Fruit fly (Drosophila melanogaster) whole organism, embryonic: ENCODE measurements around the gene barc.
A peak's percentile ranks its signal among the peaks of the same experiment; 100 is the strongest.

Experiments used
- CG10462 ChIP-seq: fragments of 200-800 bp; sonication (Bioruptor generic); optimal IDR thresholded peaks from 2 replicates; lab custom pipeline; 2016; ENCODE audit warnings: missing biosample characterization, missing genetic modification characterization
- CG10959 ChIP-seq: fragments of 200-800 bp; sonication (Bioruptor generic); IDR thresholded peaks from 2 replicates; pipeline ENCODE4 v1.3.6; 2022; ENCODE audit warnings: missing biosample characterization, missing genetic modification characterization
- CG12391 ChIP-seq: fragments of 200-800 bp; sonication (Bioruptor generic); optimal IDR thresholded peaks from 3 replicates; lab custom pipeline; 2018; ENCODE audit warnings: missing biosample characterization, mild to moderate bottlenecking, missing genetic modification characterization, moderate library complexity
- CG14860 ChIP-seq: fragments of 200-800 bp; sonication (Bioruptor generic); IDR thresholded peaks from 3 replicates; pipeline ENCODE4 v1.3.6; 2022; ENCODE audit warnings: missing biosample characterization, missing genetic modification characterization; ENCODE audit not compliant: partially characterized antibody
- CG15479 ChIP-seq: fragments of 200-800 bp; sonication (Bioruptor generic); optimal IDR thresholded peaks from 3 replicates; lab custom pipeline; 2019; ENCODE audit warnings: missing biosample characterization, mild to moderate bottlenecking, missing genetic modification characterization, moderate library complexity
- CG17359 ChIP-seq: fragments of 200-800 bp; sonication (Bioruptor generic); optimal IDR thresholded peaks from 3 replicates; lab custom pipeline; 2018; ENCODE audit warnings: missing biosample characterization, mild to moderate bottlenecking, missing genetic modification characterization, moderate library complexity
- CG17361 ChIP-seq: fragments of 200-800 bp; sonication (Bioruptor generic); IDR thresholded peaks from 3 replicates; pipeline ENCODE4 v1.3.6; 2022; ENCODE audit warnings: missing biosample characterization, missing genetic modification characterization
- CG2199 ChIP-seq: fragments of 200-800 bp; sonication (Bioruptor generic); IDR thresholded peaks from 3 replicates; pipeline ENCODE4 v1.3.6; 2022; ENCODE audit warnings: missing biosample characterization, missing genetic modification characterization
- CG2875 ChIP-seq: fragments of 200-800 bp; sonication (Bioruptor generic); optimal IDR thresholded peaks from 2 replicates; lab custom pipeline; 2017; ENCODE audit warnings: missing biosample characterization, mild to moderate bottlenecking, missing genetic modification characterization, missing genetic modification reagents
- CG4328 ChIP-seq: fragments of 200-800 bp; sonication (Bioruptor generic); optimal IDR thresholded peaks from 3 replicates; lab custom pipeline; 2017; ENCODE audit warnings: missing biosample characterization, missing genetic modification reagents, missing genetic modification characterization
- CG4360 ChIP-seq: fragments of 200-800 bp; sonication (Bioruptor generic); IDR thresholded peaks from 2 replicates; pipeline ENCODE4 v1.3.6; 2022; ENCODE audit warnings: missing biosample characterization, missing genetic modification characterization
- CG9437 ChIP-seq: fragments of 200-800 bp; sonication (Bioruptor generic); optimal IDR thresholded peaks from 2 replicates; lab custom pipeline; 2018; ENCODE audit warnings: missing biosample characterization, mild to moderate bottlenecking, missing genetic modification characterization
- CG9817 ChIP-seq: fragments of 200-800 bp; sonication (Bioruptor generic); optimal IDR thresholded peaks from 2 replicates; lab custom pipeline; 2018; ENCODE audit warnings: missing biosample characterization, mild to moderate bottlenecking, missing genetic modification characterization, moderate library complexity
- D ChIP-seq, 2 experiments: fragments of 200-800 bp in 1 of 2; fragments of >200 bp in 1 of 2; sonication (Bioruptor generic) in 1 of 2; optimal IDR thresholded peaks; 2 replicates in 1 of 2; 3 replicates in 1 of 2; lab custom pipeline; 2017; ENCODE audit warnings: mild to moderate bottlenecking in 1 of 2, missing biosample characterization in 1 of 2, missing genetic modification characterization in 1 of 2, missing genetic modification reagents in 1 of 2
- D19A ChIP-seq: fragments of 200-800 bp; optimal IDR thresholded peaks from 3 replicates; lab custom pipeline; 2019; ENCODE audit warnings: missing biosample characterization, mild to moderate bottlenecking, missing genetic modification characterization, moderate library complexity
- Dip2 ChIP-seq: fragments of 200-800 bp; sonication (Bioruptor generic); IDR thresholded peaks from 2 replicates; pipeline ENCODE4 v1.3.6; 2022; ENCODE audit warnings: missing biosample characterization, missing genetic modification characterization
- Dll ChIP-seq: fragments of 200-800 bp; sonication (Bioruptor generic); IDR thresholded peaks from 4 replicates; pipeline ENCODE4 v1.3.6; 2022; ENCODE audit warnings: missing biosample characterization, missing genetic modification characterization; ENCODE audit not compliant: partially characterized antibody
- HmgD ChIP-seq: fragments of 200-800 bp; sonication (Bioruptor generic); optimal IDR thresholded peaks from 3 replicates; lab custom pipeline; 2016; ENCODE audit warnings: missing biosample characterization, missing genetic modification characterization
- Hr51 ChIP-seq, 2 experiments: fragments of 200-800 bp; sonication (Bioruptor generic); optimal IDR thresholded peaks; 2 replicates in 1 of 2; 3 replicates in 1 of 2; lab custom pipeline; 2016 to 2018; ENCODE audit warnings: missing biosample characterization in 2 of 2, missing genetic modification characterization in 2 of 2, mild to moderate bottlenecking in 1 of 2, moderate library complexity in 1 of 2
- NfI ChIP-seq: fragments of 200-800 bp; sonication (Bioruptor generic); optimal IDR thresholded peaks from 3 replicates; lab custom pipeline; 2018; ENCODE audit warnings: missing biosample characterization, mild to moderate bottlenecking, missing genetic modification characterization, moderate library complexity
- Oaz ChIP-seq: fragments of 200-800 bp; sonication (Bioruptor generic); IDR thresholded peaks from 2 replicates; pipeline ENCODE4 v1.3.6; 2022; ENCODE audit warnings: missing biosample characterization, missing genetic modification characterization
- Pdp1 ChIP-seq, 2 experiments: fragments of 200-800 bp; sonication (Bioruptor generic); optimal IDR thresholded peaks; 3 replicates each; lab custom pipeline; 2016; ENCODE audit warnings: missing biosample characterization in 2 of 2, missing genetic modification characterization in 2 of 2, mild to moderate bottlenecking in 1 of 2, moderate library complexity in 1 of 2
- Ptx1 ChIP-seq: fragments of 200-800 bp; sonication (Bioruptor generic); IDR thresholded peaks from 2 replicates; pipeline ENCODE4 v1.3.6; 2022; ENCODE audit warnings: missing biosample characterization, missing genetic modification characterization
- Rx ChIP-seq: fragments of 200-800 bp; sonication (Bioruptor generic); IDR thresholded peaks from 2 replicates; pipeline ENCODE4 v1.3.6; 2022; ENCODE audit warnings: missing biosample characterization, missing genetic modification characterization
- Sox100B ChIP-seq: fragments of 200-800 bp; sonication (Bioruptor generic); optimal IDR thresholded peaks from 3 replicates; lab custom pipeline; 2018; ENCODE audit warnings: missing biosample characterization, mild to moderate bottlenecking, missing genetic modification characterization
- TFAM ChIP-seq: fragments of 200-800 bp; sonication (Bioruptor generic); optimal IDR thresholded peaks from 2 replicates; lab custom pipeline; 2017; ENCODE audit warnings: missing biosample characterization, missing genetic modification characterization, inconsistent platforms
- bigmax ChIP-seq: fragments of 200-800 bp; sonication (Bioruptor generic); optimal IDR thresholded peaks from 2 replicates; lab custom pipeline; 2018; ENCODE audit warnings: missing biosample characterization, mild to moderate bottlenecking, missing genetic modification characterization
- cg ChIP-seq: fragments of 200-800 bp; sonication (Bioruptor generic); optimal IDR thresholded peaks from 3 replicates; lab custom pipeline; 2019; ENCODE audit warnings: missing biosample characterization, mild to moderate bottlenecking, missing genetic modification characterization, moderate library complexity
- dmrt11E ChIP-seq: fragments of 200-800 bp; sonication (Bioruptor generic); optimal IDR thresholded peaks from 3 replicates; lab custom pipeline; 2018; ENCODE audit warnings: missing biosample characterization, mild to moderate bottlenecking, missing genetic modification characterization, moderate library complexity
- esg ChIP-seq: fragments of 200-800 bp; sonication (Bioruptor generic); conservative IDR thresholded peaks from 2 replicates; pipeline ENCODE4 v1.3.6; 2022; ENCODE audit warnings: missing biosample characterization, missing genetic modification characterization
- fd102C ChIP-seq: fragments of 200-800 bp; sonication (Bioruptor generic); optimal IDR thresholded peaks from 2 replicates; lab custom pipeline; 2018; ENCODE audit warnings: missing biosample characterization, mild to moderate bottlenecking, missing genetic modification characterization, moderate library complexity
- hkb ChIP-seq, 2 experiments: fragments of 200-800 bp in 1 of 2; fragments of >200 bp in 1 of 2; sonication (Bioruptor generic) in 1 of 2; IDR thresholded peaks in 1 of 2; optimal IDR thresholded peaks in 1 of 2; 2 replicates each; pipeline versions ENCODE4 v1.3.6 to Lab custom; 2017 to 2022; ENCODE audit warnings: missing biosample characterization in 1 of 2, missing genetic modification characterization in 1 of 2
- jigr1 ChIP-seq: fragments of 200-800 bp; sonication (Bioruptor generic); IDR thresholded peaks from 3 replicates; pipeline ENCODE4 v1.3.6; 2022; ENCODE audit warnings: missing biosample characterization, missing genetic modification characterization
- lola ChIP-seq, 3 experiments: fragments of >200 bp in 2 of 3; fragments of 200-800 bp in 1 of 3; sonication (Bioruptor generic) in 1 of 3; optimal IDR thresholded peaks; 2 replicates each; lab custom pipeline; 2017 to 2019; ENCODE audit warnings: missing biosample characterization in 3 of 3, missing genetic modification characterization in 3 of 3, mild to moderate bottlenecking in 1 of 3, moderate library complexity in 1 of 3
- mam ChIP-seq: fragments of 200-800 bp; sonication (Bioruptor generic); optimal IDR thresholded peaks from 3 replicates; lab custom pipeline; 2016; ENCODE audit warnings: missing biosample characterization, missing genetic modification characterization
- nmo ChIP-seq: fragments of 200-800 bp; sonication (Bioruptor generic); optimal IDR thresholded peaks from 2 replicates; lab custom pipeline; 2018; ENCODE audit warnings: missing biosample characterization, mild to moderate bottlenecking, missing genetic modification characterization, moderate library complexity
- otp ChIP-seq: fragments of 200-800 bp; sonication (Bioruptor generic); IDR thresholded peaks from 3 replicates; pipeline ENCODE4, ENCODE4 v1.3.6; 2022; ENCODE audit warnings: missing biosample characterization, missing genetic modification characterization
- pfk ChIP-seq: fragments of 200-800 bp; sonication (Bioruptor generic); optimal IDR thresholded peaks from 2 replicates; lab custom pipeline; 2018; ENCODE audit warnings: missing biosample characterization, mild to moderate bottlenecking, missing genetic modification characterization, moderate library complexity
- row ChIP-seq: fragments of 200-800 bp; sonication (Bioruptor generic); IDR thresholded peaks from 3 replicates; pipeline ENCODE4 v1.3.6; 2022; ENCODE audit warnings: missing biosample characterization, missing genetic modification characterization
- sqz ChIP-seq: fragments of 200-800 bp; sonication (Bioruptor generic); optimal IDR thresholded peaks from 3 replicates; lab custom pipeline; 2018; ENCODE audit warnings: missing biosample characterization, mild to moderate bottlenecking, missing genetic modification characterization
- tup ChIP-seq: fragments of 200-800 bp; sonication (Bioruptor generic); optimal IDR thresholded peaks from 2 replicates; lab custom pipeline; 2016; ENCODE audit warnings: missing biosample characterization, mild to moderate bottlenecking, missing genetic modification characterization, moderate library complexity
- unc-4 ChIP-seq: fragments of 200-800 bp; sonication (Bioruptor generic); IDR thresholded peaks from 2 replicates; pipeline ENCODE4 v1.3.6; 2022; ENCODE audit warnings: missing biosample characterization, missing genetic modification characterization; ENCODE audit not compliant: partially characterized antibody
- unpg ChIP-seq: fragments of 200-800 bp; sonication (Bioruptor generic); optimal IDR thresholded peaks from 3 replicates; lab custom pipeline; 2018; ENCODE audit warnings: missing biosample characterization, mild to moderate bottlenecking, missing genetic modification characterization, moderate library complexity
- zen ChIP-seq: fragments of 200-800 bp; sonication (Bioruptor generic); optimal IDR thresholded peaks from 3 replicates; lab custom pipeline; 2018; ENCODE audit warnings: missing biosample characterization, mild to moderate bottlenecking, missing genetic modification characterization, moderate library complexity

barc gene

DNA sequence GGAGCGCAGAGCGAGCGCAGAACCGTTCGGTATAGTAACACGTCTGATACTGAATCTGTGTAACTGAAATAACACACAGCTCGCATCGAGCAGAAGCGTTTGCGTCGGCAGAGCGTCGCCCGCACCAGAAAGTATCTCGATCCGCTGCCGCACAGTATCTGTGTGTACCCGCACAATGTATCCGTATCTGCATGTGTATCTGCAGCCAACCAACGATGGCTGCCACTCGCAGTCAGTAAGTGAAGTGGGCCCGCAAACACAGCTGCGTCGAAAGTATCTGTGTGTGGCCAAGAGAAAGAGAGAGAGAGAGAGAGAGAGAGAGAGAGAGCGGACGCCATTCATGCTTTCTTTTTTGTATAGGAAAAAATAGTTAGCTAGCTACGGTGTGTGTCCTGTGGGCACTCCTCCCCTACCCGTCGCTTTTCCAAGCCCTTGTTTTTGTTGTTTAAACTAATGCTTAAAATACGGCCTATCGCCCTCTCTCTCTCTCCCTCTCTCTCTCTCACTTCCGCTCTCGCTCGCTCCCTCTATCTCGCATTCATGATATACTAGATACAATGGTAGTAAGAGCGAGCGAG is 43.6 kb upstream of the barc start, which contains the start of gene croc (continued):
- TF ChIP-seq hkb (optimal IDR thresholded peaks at IDR 0.05; lab: Kevin White, UChicago), result no peak
- TF ChIP-seq hkb (GFP tag; IDR thresholded peaks at IDR 0.05; lab: Robert Waterston, UW), result 0 out of 2 replicates have a peak, but pooled peaks have one; percentile 10
- TF ChIP-seq sqz (GFP tag; lab: Kevin White, UChicago), result peak; percentile 55
- TF ChIP-seq CG17359 (tag; lab: Kevin White, UChicago), result no peak
- no peak for TF ChIP-seq pfk (GFP tag; lab: Kevin White, UChicago)
- no peak for TF ChIP-seq esg (GFP tag; lab: Robert Waterston, UW)
- TF ChIP-seq fd102C (GFP tag; lab: Kevin White, UChicago), result no peak
- no peak for TF ChIP-seq CG9817 (tag; lab: Kevin White, UChicago)
- TF ChIP-seq Oaz (GFP tag; lab: Robert Waterston, UW), result no peak
- TF ChIP-seq, all 482 proteins: peak for 52

DNA sequence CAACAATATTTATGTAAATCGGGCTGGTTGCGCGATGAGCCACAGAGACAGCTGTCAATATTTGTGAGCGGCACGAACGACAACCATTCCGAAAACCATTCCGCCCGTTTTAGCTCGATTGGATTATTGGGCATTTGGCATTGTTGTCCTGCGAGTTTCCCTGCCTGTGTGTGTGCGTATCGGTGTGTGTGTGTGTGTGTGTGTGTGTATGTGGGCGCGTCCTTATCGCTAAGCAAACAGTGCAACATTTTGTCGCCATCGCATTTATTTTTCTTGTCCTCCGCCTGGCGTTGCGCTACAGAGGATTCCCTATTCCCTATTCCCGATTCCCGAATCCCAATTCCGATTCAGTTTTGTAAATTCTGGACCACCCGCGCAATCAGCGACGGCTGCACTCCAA is 39.0 kb upstream of the barc start:
- TF ChIP-seq D (optimal IDR thresholded peaks at IDR 0.05; lab: Kevin White, UChicago) (peak; percentile 62), D (GFP tag; optimal IDR thresholded peaks at IDR 0.05; lab: Kevin White, UChicago) (no peak), otp (no peak), mam (GFP tag; lab: Kevin White, UChicago) (no peak), zen (tag; lab: Kevin White, UChicago) (no peak), CG9437 (GFP tag; lab: Kevin White, UChicago) (no peak), CG14860 (0 out of 3 replicates have a peak, but pooled peaks have one; percentile 19), jigr1 (no peak), Rx (no peak), tup (GFP tag; lab: Kevin White, UChicago) (no peak), unpg (GFP tag; lab: Kevin White, UChicago) (no peak), TFAM (GFP tag; lab: Kevin White, UChicago) (no peak), cg (GFP tag; lab: Kevin White, UChicago) (peak; percentile 36), CG12391 (tag; lab: Kevin White, UChicago) (no peak), Dip2 (no peak), CG4360 (no peak), CG15479 (GFP tag; lab: Kevin White, UChicago) (peak; percentile 82), unc-4 (GFP tag; lab: Robert Waterston, UW) (no peak), Dll (GFP tag; lab: Robert Waterston, UW) (no peak), NfI (no peak), HmgD (GFP tag; lab: Kevin White, UChicago) (no peak), CG10462 (GFP tag; lab: Kevin White, UChicago) (no peak), CG2875 (GFP tag; lab: Kevin White, UChicago) (no peak)

DNA sequence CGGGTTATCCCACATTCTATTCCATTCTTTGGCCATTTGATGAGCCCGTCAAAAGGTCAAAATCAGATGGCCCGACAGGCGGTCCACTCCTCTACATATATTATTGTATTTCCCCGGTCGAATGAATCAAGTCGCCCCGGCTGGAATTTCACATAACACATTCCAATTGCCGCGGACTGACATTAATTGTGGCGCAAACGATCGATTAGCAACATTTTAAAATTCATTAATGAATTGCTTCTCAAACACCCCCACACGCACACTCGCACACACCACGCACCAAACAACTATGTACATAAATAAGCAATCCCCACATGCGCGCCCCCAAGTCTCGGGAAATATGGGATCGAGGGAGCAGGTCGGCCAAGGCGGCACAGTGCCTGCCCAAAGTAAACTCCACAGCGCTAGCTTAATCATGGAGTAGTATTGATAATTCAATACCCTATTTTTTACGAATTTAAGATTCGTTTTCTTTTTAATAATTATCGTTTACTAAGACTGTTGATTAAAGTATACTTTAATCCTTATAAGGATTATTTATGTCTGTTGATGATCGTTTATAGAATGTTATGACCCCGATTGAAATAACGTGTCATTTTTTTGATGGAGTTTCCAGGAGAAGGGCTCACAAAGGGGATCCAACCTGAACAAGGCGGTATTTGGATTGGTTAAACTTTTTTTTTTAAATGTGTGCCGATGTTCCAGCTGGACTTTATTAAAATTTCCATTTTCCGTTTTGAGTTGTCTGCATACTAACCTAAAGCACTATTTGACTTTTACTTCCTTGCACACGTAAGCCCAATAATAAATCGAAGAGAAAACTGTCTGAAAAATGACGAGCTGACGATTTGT is 32.6 kb upstream of the barc start:
- TF ChIP-seq dmrt11E (tag; lab: Kevin White, UChicago), result peak; percentile 2
- 0 out of 2 replicates have a peak, but pooled peaks have one; percentile 10 for TF ChIP-seq Ptx1 (GFP tag; lab: Robert Waterston, UW)
- TF ChIP-seq nmo (GFP tag; lab: Kevin White, UChicago), result peak; percentile 33
- peak; percentile 64 for TF ChIP-seq D19A (tag; lab: Kevin White, UChicago)
- TF ChIP-seq CG2199 (GFP tag; lab: Robert Waterston, UW), result 0 out of 3 replicates have a peak, but pooled peaks have one; percentile 61
- peak in 1 of 3 experiments; percentile 26 for TF ChIP-seq lola (GFP tag; optimal IDR thresholded peaks at IDR 0.05; lab: Kevin White, UChicago)
- TF ChIP-seq CG10959, result no peak
- TF ChIP-seq row (GFP tag; lab: Robert Waterston, UW), result 0 out of 3 replicates have a peak, but pooled peaks have one; percentile 12
- TF ChIP-seq bigmax (GFP tag; lab: Kevin White, UChicago), result no peak
- peak; percentile 61; the same call in 1 of the 3 replicates for TF ChIP-seq CG17361
- TF ChIP-seq CG4328, result no peak
- TF ChIP-seq Sox100B (GFP tag; lab: Kevin White, UChicago), result peak; percentile 33
- peak in 1 of 2 experiments; percentile 2 for TF ChIP-seq Pdp1 (GFP tag; optimal IDR thresholded peaks at IDR 0.05; lab: Kevin White, UChicago)
- TF ChIP-seq Hr51 (GFP tag; optimal IDR thresholded peaks at IDR 0.05; lab: Kevin White, UChicago), result no peak
